Fruit fly (Drosophila melanogaster) whole organism, embryonic: ENCODE data around the gene Unc50.
A peak's percentile ranks its signal among the peaks of the same experiment; 100 is the strongest.

Experiments
- Awh ChIP-seq: fragments of 200-800 bp; sonication (Bioruptor generic); IDR thresholded peaks from 2 replicates; pipeline ENCODE4, ENCODE4 v1.3.6; 2022; ENCODE audit warnings: missing biosample characterization, missing genetic modification characterization
- CG1024 ChIP-seq: fragments of 200-800 bp; sonication (Bioruptor generic); IDR thresholded peaks from 2 replicates; pipeline ENCODE4 v1.3.6; 2022; ENCODE audit warnings: missing biosample characterization, missing genetic modification characterization
- CG10462 ChIP-seq: fragments of 200-800 bp; sonication (Bioruptor generic); optimal IDR thresholded peaks from 2 replicates; lab custom pipeline; 2016; ENCODE audit warnings: missing biosample characterization, missing genetic modification characterization
- CG13287 ChIP-seq: fragments of 200-800 bp; sonication (Bioruptor generic); IDR thresholded peaks from 2 replicates; pipeline ENCODE4 v1.3.6; 2022; ENCODE audit warnings: missing biosample characterization, missing genetic modification characterization; ENCODE audit not compliant: partially characterized antibody
- CG13624 ChIP-seq: fragments of 200-800 bp; sonication (Bioruptor generic); optimal IDR thresholded peaks from 2 replicates; lab custom pipeline; 2016; ENCODE audit warnings: missing biosample characterization, missing genetic modification characterization
- CG13775 ChIP-seq: fragments of 200-800 bp; sonication (Bioruptor generic); optimal IDR thresholded peaks from 3 replicates; lab custom pipeline; 2017; ENCODE audit warnings: missing biosample characterization, mild to moderate bottlenecking, missing genetic modification characterization
- CG1529 ChIP-seq: fragments of 200-800 bp; sonication (Bioruptor generic); optimal IDR thresholded peaks from 3 replicates; lab custom pipeline; 2018; ENCODE audit warnings: missing biosample characterization, missing genetic modification characterization
- CG1602 ChIP-seq: fragments of 200-800 bp; sonication (Bioruptor generic); optimal IDR thresholded peaks from 3 replicates; lab custom pipeline; 2016; ENCODE audit warnings: missing biosample characterization, missing genetic modification characterization
- CG16813 ChIP-seq: fragments of 200-800 bp; sonication (Bioruptor generic); IDR thresholded peaks from 3 replicates; pipeline ENCODE4 v1.3.6; 2022; ENCODE audit warnings: missing biosample characterization, missing genetic modification characterization; ENCODE audit not compliant: partially characterized antibody
- CG17568 ChIP-seq: fragments of 200-800 bp; sonication (Bioruptor generic); optimal IDR thresholded peaks from 2 replicates; lab custom pipeline; 2018; ENCODE audit warnings: missing biosample characterization, mild to moderate bottlenecking, missing genetic modification characterization, moderate library complexity
- CG2116 ChIP-seq: fragments of 200-800 bp; sonication (Bioruptor generic); optimal IDR thresholded peaks from 3 replicates; lab custom pipeline; 2018; ENCODE audit warnings: missing biosample characterization, mild to moderate bottlenecking, missing genetic modification characterization
- CG30403 ChIP-seq: fragments of 200-800 bp; sonication (Bioruptor generic); optimal IDR thresholded peaks from 3 replicates; lab custom pipeline; 2016; ENCODE audit warnings: missing biosample characterization, missing genetic modification characterization
- CG3065 ChIP-seq: fragments of 200-800 bp; sonication (Bioruptor generic); optimal IDR thresholded peaks from 2 replicates; lab custom pipeline; 2016; ENCODE audit warnings: missing biosample characterization, missing genetic modification characterization
- CG34224 ChIP-seq: fragments of 200-800 bp; sonication (Bioruptor generic); IDR thresholded peaks from 3 replicates; pipeline ENCODE4 v1.3.6; 2022; ENCODE audit warnings: missing biosample characterization, missing genetic modification characterization; ENCODE audit not compliant: partially characterized antibody
- CG4328 ChIP-seq: fragments of 200-800 bp; sonication (Bioruptor generic); optimal IDR thresholded peaks from 3 replicates; lab custom pipeline; 2017; ENCODE audit warnings: missing biosample characterization, missing genetic modification reagents, missing genetic modification characterization
- CG6654 ChIP-seq: fragments of 200-800 bp; sonication (Bioruptor generic); optimal IDR thresholded peaks from 2 replicates; lab custom pipeline; 2017; ENCODE audit warnings: missing biosample characterization, mild to moderate bottlenecking, missing genetic modification characterization
- CG6765 ChIP-seq: fragments of 200-800 bp; sonication (Bioruptor generic); optimal IDR thresholded peaks from 3 replicates; lab custom pipeline; 2017; ENCODE audit warnings: missing biosample characterization, mild to moderate bottlenecking, missing genetic modification characterization
- CG6854 ChIP-seq: fragments of 200-800 bp; sonication (Bioruptor generic); optimal IDR thresholded peaks from 3 replicates; lab custom pipeline; 2017; ENCODE audit warnings: missing biosample characterization, mild to moderate bottlenecking, missing genetic modification characterization
- CG7745 ChIP-seq: fragments of 200-800 bp; sonication (Bioruptor generic); optimal IDR thresholded peaks from 2 replicates; lab custom pipeline; 2018; ENCODE audit warnings: missing biosample characterization, mild to moderate bottlenecking, missing genetic modification characterization, moderate library complexity
- CG8089 ChIP-seq: fragments of 200-800 bp; sonication (Bioruptor generic); optimal IDR thresholded peaks from 3 replicates; lab custom pipeline; 2016; ENCODE audit warnings: missing biosample characterization, missing genetic modification characterization
- CG9797 ChIP-seq: fragments of 200-800 bp; sonication (Bioruptor generic); optimal IDR thresholded peaks from 3 replicates; lab custom pipeline; 2018; ENCODE audit warnings: missing biosample characterization, mild to moderate bottlenecking, missing genetic modification characterization
- CTCF ChIP-seq: fragments of 200-800 bp; sonication (Bioruptor generic); optimal IDR thresholded peaks from 2 replicates; lab custom pipeline; 2017; ENCODE audit warnings: missing biosample characterization, mild to moderate bottlenecking, missing genetic modification characterization, moderate library complexity
- Chrac-16 ChIP-seq: fragments of 200-800 bp; sonication (Bioruptor generic); optimal IDR thresholded peaks from 3 replicates; lab custom pipeline; 2016; ENCODE audit warnings: missing biosample characterization, missing genetic modification characterization
- CrebB ChIP-seq: fragments of 200-800 bp; sonication (Bioruptor generic); optimal IDR thresholded peaks from 3 replicates; lab custom pipeline; 2018; ENCODE audit warnings: missing biosample characterization, mild to moderate bottlenecking, missing genetic modification characterization
- Dip3 ChIP-seq: fragments of 200-800 bp; sonication (Bioruptor generic); optimal IDR thresholded peaks from 3 replicates; lab custom pipeline; 2016; ENCODE audit warnings: missing biosample characterization, missing genetic modification characterization
- E2f1 ChIP-seq: fragments of 200-800 bp; sonication (Bioruptor generic); IDR thresholded peaks from 2 replicates; pipeline ENCODE4 v1.3.6; 2022; ENCODE audit warnings: missing biosample characterization, missing genetic modification characterization
- Fer2 ChIP-seq: fragments of 200-800 bp; sonication (Bioruptor generic); optimal IDR thresholded peaks from 2 replicates; lab custom pipeline; 2018; ENCODE audit warnings: missing biosample characterization, mild to moderate bottlenecking, missing genetic modification characterization, moderate library complexity
- HLH4C ChIP-seq: fragments of 200-800 bp; sonication (Bioruptor generic); IDR thresholded peaks from 3 replicates; pipeline ENCODE4 v1.3.6; 2022; ENCODE audit warnings: missing biosample characterization, missing genetic modification characterization; ENCODE audit not compliant: partially characterized antibody
- Lhr ChIP-seq: fragments of 200-800 bp; sonication (Bioruptor generic); optimal IDR thresholded peaks from 3 replicates; lab custom pipeline; 2017; ENCODE audit warnings: mild to moderate bottlenecking, missing biosample characterization, missing genetic modification reagents, missing genetic modification characterization
- MESR4 ChIP-seq: fragments of 200-800 bp; sonication (Bioruptor generic); optimal IDR thresholded peaks from 2 replicates; lab custom pipeline; 2018; ENCODE audit warnings: missing biosample characterization, mild to moderate bottlenecking, missing genetic modification characterization, moderate library complexity
- Nf-YA ChIP-seq: fragments of 200-800 bp; sonication (Bioruptor generic); IDR thresholded peaks from 2 replicates; pipeline ENCODE4 v1.3.6; 2022; ENCODE audit warnings: missing biosample characterization, missing genetic modification characterization
- PHDP ChIP-seq: fragments of 200-800 bp; sonication (Bioruptor generic); optimal IDR thresholded peaks from 3 replicates; lab custom pipeline; 2018; ENCODE audit warnings: missing biosample characterization, mild to moderate bottlenecking, missing genetic modification characterization, moderate library complexity
- Ptx1 ChIP-seq: fragments of 200-800 bp; sonication (Bioruptor generic); IDR thresholded peaks from 2 replicates; pipeline ENCODE4 v1.3.6; 2022; ENCODE audit warnings: missing biosample characterization, missing genetic modification characterization
- Ravus ChIP-seq: fragments of 200-800 bp; sonication (Bioruptor generic); IDR thresholded peaks from 2 replicates; pipeline ENCODE4 v1.3.6; 2022; ENCODE audit warnings: missing biosample characterization, missing genetic modification characterization
- Spps ChIP-seq: fragments of 200-800 bp; sonication (Bioruptor generic); optimal IDR thresholded peaks from 2 replicates; lab custom pipeline; 2018; ENCODE audit warnings: missing biosample characterization, mild to moderate bottlenecking, missing genetic modification characterization
- Sry-δ ChIP-seq: fragments of 200-800 bp; sonication (Bioruptor generic); optimal IDR thresholded peaks from 2 replicates; lab custom pipeline; 2016; ENCODE audit warnings: missing biosample characterization, missing genetic modification characterization
- caup ChIP-seq: fragments of 200-800 bp; sonication (Bioruptor generic); optimal IDR thresholded peaks from 3 replicates; lab custom pipeline; 2017; ENCODE audit warnings: missing biosample characterization, mild to moderate bottlenecking, missing genetic modification characterization, moderate library complexity; ENCODE audit not compliant: severe bottlenecking
- chif ChIP-seq, 2 experiments: fragments of 200-800 bp; sonication (Bioruptor generic); optimal IDR thresholded peaks; 3 replicates each; lab custom pipeline; 2016; ENCODE audit warnings: missing biosample characterization in 2 of 2, missing genetic modification characterization in 2 of 2
- chm ChIP-seq: fragments of 200-800 bp; sonication (Bioruptor generic); IDR thresholded peaks from 2 replicates; pipeline ENCODE4 v1.3.6; 2022; ENCODE audit warnings: missing biosample characterization, missing genetic modification characterization
- dpn ChIP-seq, 2 experiments: fragments of 200-800 bp; sonication (Bioruptor generic); optimal IDR thresholded peaks; 3 replicates each; lab custom pipeline; 2016; ENCODE audit warnings: missing biosample characterization in 2 of 2, missing genetic modification characterization in 2 of 2
- eyg ChIP-seq: fragments of 200-800 bp; sonication (Bioruptor generic); optimal IDR thresholded peaks from 3 replicates; lab custom pipeline; 2016; ENCODE audit warnings: missing biosample characterization, missing genetic modification characterization
- grn ChIP-seq: fragments of 200-800 bp; sonication (Bioruptor generic); optimal IDR thresholded peaks from 3 replicates; lab custom pipeline; 2017; ENCODE audit warnings: missing biosample characterization, missing genetic modification characterization
- phol ChIP-seq: fragments of 200-800 bp; sonication (Bioruptor generic); optimal IDR thresholded peaks from 3 replicates; lab custom pipeline; 2018; ENCODE audit warnings: missing biosample characterization, mild to moderate bottlenecking, missing genetic modification characterization, moderate library complexity
- rib ChIP-seq: fragments of 200-800 bp; sonication (Bioruptor generic); IDR thresholded peaks from 2 replicates; pipeline ENCODE4 v1.3.6; 2022; ENCODE audit warnings: missing biosample characterization, missing genetic modification characterization
- ro ChIP-seq: fragments of 200-800 bp; sonication (Bioruptor generic); IDR thresholded peaks from 2 replicates; pipeline ENCODE4 v1.3.6; 2022; ENCODE audit warnings: missing biosample characterization, missing genetic modification characterization
- sim ChIP-seq: fragments of 200-800 bp; sonication (Bioruptor generic); IDR thresholded peaks from 2 replicates; pipeline ENCODE4 v1.3.6; 2022; ENCODE audit warnings: missing biosample characterization, missing genetic modification characterization
- slbo ChIP-seq: fragments of 200-800 bp; sonication (Bioruptor generic); IDR thresholded peaks from 2 replicates; pipeline ENCODE4 v1.3.6; 2022; ENCODE audit warnings: missing biosample characterization, missing genetic modification characterization
- tgo ChIP-seq: fragments of 200-800 bp; sonication (Bioruptor generic); IDR thresholded peaks from 3 replicates; pipeline ENCODE4 v1.3.6; 2022; ENCODE audit warnings: missing biosample characterization, missing genetic modification characterization
- tio ChIP-seq: fragments of 200-800 bp; sonication (Bioruptor generic); optimal IDR thresholded peaks from 2 replicates; lab custom pipeline; 2017; ENCODE audit warnings: missing biosample characterization, missing genetic modification characterization, inconsistent platforms
- trh ChIP-seq: fragments of 200-800 bp; sonication (Bioruptor generic); optimal IDR thresholded peaks from 2 replicates; lab custom pipeline; 2016; ENCODE audit warnings: missing biosample characterization, missing genetic modification characterization
- yki ChIP-seq: fragments of >200 bp; optimal IDR thresholded peaks from 3 replicates; lab custom pipeline; 2018
- zen ChIP-seq: fragments of 200-800 bp; sonication (Bioruptor generic); optimal IDR thresholded peaks from 3 replicates; lab custom pipeline; 2018; ENCODE audit warnings: missing biosample characterization, mild to moderate bottlenecking, missing genetic modification characterization, moderate library complexity

Unc50 gene

dm6 chr3R:8652731-8653130, 23.7 kb downstream of the Unc50 start, which contains the start of the genes Sys1 and Dhod (continued):
- TF ChIP-seq grn (GFP tag; lab: Kevin White, UChicago) (no peak), chm (GFP tag; lab: Robert Waterston, UW) (no peak; the same call in 1 of the 2 replicates), CG10462 (GFP tag; lab: Kevin White, UChicago) (peak; percentile 36), Spps (peak; percentile 15), caup (GFP tag; lab: Kevin White, UChicago) (peak; percentile 54), Fer2 (no peak), rib (GFP tag; lab: Robert Waterston, UW) (no peak), CG3065 (no peak), CG13287 (peak; percentile 90), CG17568 (GFP tag; lab: Kevin White, UChicago) (no peak), Sry-δ (GFP tag; lab: Kevin White, UChicago) (peak; percentile 90), Ravus (no peak), Lhr (GFP tag; lab: Kevin White, UChicago) (no peak), tio (GFP tag; lab: Kevin White, UChicago) (no peak), CG30403 (GFP tag; lab: Kevin White, UChicago) (peak; percentile 75), CG6654 (GFP tag; lab: Kevin White, UChicago) (no peak), chif (GFP tag; optimal IDR thresholded peaks at IDR 0.05; lab: Kevin White, UChicago) (peak; percentile 29 to 57), CG13624 (peak; percentile 74), Dip3 (GFP tag; lab: Kevin White, UChicago) (peak; percentile 77), slbo (GFP tag; lab: Robert Waterston, UW) (peak; percentile 90), ro (GFP tag; lab: Robert Waterston, UW) (no peak), CG4328 (no peak), sim (GFP tag; lab: Robert Waterston, UW) (no peak), CTCF (GFP tag; lab: Kevin White, UChicago) (peak; percentile 13), CG13775 (GFP tag; lab: Kevin White, UChicago) (peak; percentile 76), CG9797 (GFP tag; lab: Kevin White, UChicago) (no peak), Chrac-16 (GFP tag; lab: Kevin White, UChicago) (peak; percentile 51), Ptx1 (GFP tag; lab: Robert Waterston, UW) (peak; percentile 71), CG6854 (GFP tag; lab: Kevin White, UChicago) (no peak), PHDP (tag; lab: Kevin White, UChicago) (peak; percentile 49), dpn (GFP tag; optimal IDR thresholded peaks at IDR 0.05; lab: Kevin White, UChicago) (peak; percentile 69 to 75), tgo (peak; percentile 76), CG16813 (peak; percentile 84), eyg (GFP tag; lab: Kevin White, UChicago) (peak; percentile 51), CG34224 (peak; percentile 94), E2f1 (GFP tag; lab: Robert Waterston, UW) (peak; percentile 38; the same call in 1 of the 2 replicates), Awh (GFP tag; lab: Robert Waterston, UW) (0 out of 2 replicates have a peak, but pooled peaks have one; percentile 48), CG2116 (GFP tag; lab: Kevin White, UChicago) (peak; percentile 81), trh (GFP tag; lab: Kevin White, UChicago) (no peak), yki (lab: Kevin White, UChicago) (no peak), zen (tag; lab: Kevin White, UChicago) (peak; percentile 41), MESR4 (GFP tag; lab: Kevin White, UChicago) (peak; percentile 56), CG8089 (GFP tag; lab: Kevin White, UChicago) (no peak), CG1024 (GFP tag; lab: Robert Waterston, UW) (no peak; the same call in 1 of the 2 replicates), CG1529 (GFP tag; lab: Kevin White, UChicago) (no peak), CG1602 (GFP tag; lab: Kevin White, UChicago) (peak; percentile 44), CrebB (tag; lab: Kevin White, UChicago) (no peak), Nf-YA (GFP tag; lab: Robert Waterston, UW) (peak; percentile 24; the same call in 1 of the 2 replicates), CG6765 (GFP tag; lab: Kevin White, UChicago) (no peak), CG7745 (no peak), HLH4C (GFP tag; lab: Robert Waterston, UW) (peak; percentile 83), phol (peak; percentile 74)
